Worm (Caenorhabditis elegans) whole organism, L4 larva: ENCODE measurements around the gene srgp-1.

Experiments used
- D1046.2 ChIP-seq: fragments of 200-800 bp; sonication (Bioruptor generic); IDR thresholded peaks from 2 replicates; pipeline ENCODE4 v1.3.6; 2022; ENCODE audit warnings: missing genetic modification characterization, missing compliant biosample characterization
- F37D6.2 ChIP-seq: sonication (generic microtip); optimal IDR thresholded peaks from 2 replicates; lab custom pipeline; 2016; ENCODE audit warnings: mild to moderate bottlenecking, missing genetic modification characterization, missing compliant biosample characterization
- F49E8.2 ChIP-seq: sonication (generic microtip); optimal IDR thresholded peaks from 2 replicates; lab custom pipeline; 2016; ENCODE audit warnings: missing compliant biosample characterization, mild to moderate bottlenecking, missing genetic modification characterization, borderline replicate concordance
- T20F7.1 ChIP-seq: fragments of 200-800 bp; sonication (Bioruptor generic); optimal IDR thresholded peaks from 2 replicates; lab custom pipeline; 2018; ENCODE audit warnings: mild to moderate bottlenecking, missing genetic modification characterization, missing compliant biosample characterization
- T26A8.4 ChIP-seq: fragments of 200-800 bp; sonication (Bioruptor generic); IDR thresholded peaks from 2 replicates; pipeline ENCODE4 v1.3.6; 2022; ENCODE audit warnings: missing genetic modification characterization, missing compliant biosample characterization
- Y105C5A.15 ChIP-seq: fragments of 200-800 bp; sonication (Bioruptor generic); IDR thresholded peaks from 2 replicates; pipeline ENCODE4 v1.3.6; 2022; ENCODE audit warnings: missing genetic modification characterization, missing compliant biosample characterization
- Y75B8A.6 ChIP-seq: fragments of 200-800 bp; sonication (Bioruptor generic); IDR thresholded peaks from 2 replicates; pipeline ENCODE4 v1.3.6; 2022; ENCODE audit warnings: missing genetic modification reagents, missing genetic modification characterization, missing compliant biosample characterization
- aha-1 ChIP-seq: fragments of 150-350 bp; peaks from one replicate; lab custom pipeline; 2014; ENCODE audit warnings: missing biosample characterization, missing genetic modification characterization
- aly-2 ChIP-seq: sonication (generic microtip); optimal IDR thresholded peaks from 2 replicates; lab custom pipeline; 2018; ENCODE audit warnings: missing biosample characterization, missing genetic modification characterization
- ama-1 ChIP-seq: fragments of 150-350 bp; optimal IDR thresholded peaks from 2 replicates; lab custom pipeline; 2014; ENCODE audit warnings: inconsistent platforms, mixed read lengths
- ceh-20 ChIP-seq: fragments of 200-800 bp; sonication (Bioruptor generic); IDR thresholded peaks from 2 replicates; pipeline ENCODE4 v1.3.6; 2022; ENCODE audit warnings: missing genetic modification reagents, missing genetic modification characterization, missing compliant biosample characterization
- ceh-28 ChIP-seq: fragments of 150-350 bp; optimal IDR thresholded peaks from 2 replicates; lab custom pipeline; 2014; ENCODE audit warnings: missing biosample characterization, missing genetic modification reagents, missing genetic modification characterization
- daf-12 ChIP-seq: fragments of 150-350 bp; optimal IDR thresholded peaks from 2 replicates; lab custom pipeline; 2014; ENCODE audit warnings: missing biosample characterization, missing genetic modification reagents, missing genetic modification characterization
- daf-19 ChIP-seq: fragments of 200-800 bp; sonication (Bioruptor generic); conservative IDR thresholded peaks from 2 replicates; pipeline ENCODE4 v1.3.6; 2022; ENCODE audit warnings: missing genetic modification characterization, missing compliant biosample characterization
- dmd-9 ChIP-seq: fragments of 200-800 bp; sonication (Bioruptor generic); IDR thresholded peaks from 2 replicates; pipeline ENCODE4 v1.3.6; 2022; ENCODE audit warnings: missing genetic modification reagents, missing genetic modification characterization, missing compliant biosample characterization
- dpl-1 ChIP-seq: fragments of 150-350 bp; optimal IDR thresholded peaks from 2 replicates; lab custom pipeline; 2014; ENCODE audit warnings: missing biosample characterization, missing genetic modification reagents, missing genetic modification characterization
- dve-1 ChIP-seq: sonication (generic microtip); optimal IDR thresholded peaks from 2 replicates; lab custom pipeline; 2017; ENCODE audit warnings: antibody characterized with exemption, mild to moderate bottlenecking, missing genetic modification characterization, missing compliant biosample characterization; ENCODE audit not compliant: insufficient read depth
- egl-43 ChIP-seq: fragments of 200-800 bp; sonication (Bioruptor generic); IDR thresholded peaks from 2 replicates; pipeline ENCODE4 v1.3.6; 2022; ENCODE audit warnings: missing genetic modification reagents, missing genetic modification characterization, missing compliant biosample characterization
- gei-8 ChIP-seq: fragments of 200-800 bp; sonication (Bioruptor generic); optimal IDR thresholded peaks from 2 replicates; lab custom pipeline; 2018; ENCODE audit warnings: mild to moderate bottlenecking, missing genetic modification characterization, missing compliant biosample characterization
- hif-1 ChIP-seq, 2 experiments: sonication (generic microtip); optimal IDR thresholded peaks; 2 replicates each; lab custom pipeline; 2016 to 2017; ENCODE audit warnings: missing compliant biosample characterization in 2 of 2, missing genetic modification characterization in 2 of 2, missing genetic modification reagents in 2 of 2, missing genotype in 2 of 2, mild to moderate bottlenecking in 1 of 2
- hlh-11 ChIP-seq: fragments of 200-800 bp; sonication (Bioruptor generic); optimal IDR thresholded peaks from 2 replicates; lab custom pipeline; 2018; ENCODE audit warnings: mild to moderate bottlenecking, missing genetic modification characterization, missing compliant biosample characterization
- hlh-30 ChIP-seq: sonication (generic microtip); optimal IDR thresholded peaks from 2 replicates; lab custom pipeline; 2017; ENCODE audit warnings: antibody characterized with exemption, mild to moderate bottlenecking, missing genetic modification characterization, missing compliant biosample characterization; ENCODE audit not compliant: insufficient read depth
- hmg-1.1 ChIP-seq: fragments of 200-800 bp; sonication (Bioruptor generic); IDR thresholded peaks from 2 replicates; pipeline ENCODE4 v1.3.6; 2022; ENCODE audit warnings: missing genetic modification reagents, missing genetic modification characterization, missing compliant biosample characterization
- lim-7 ChIP-seq: fragments of 200-800 bp; sonication (Bioruptor generic); IDR thresholded peaks from 2 replicates; pipeline ENCODE4 v1.3.6; 2022; ENCODE audit warnings: missing genetic modification characterization, missing compliant biosample characterization
- lin-38 ChIP-seq: fragments of 200-800 bp; sonication (Bioruptor generic); IDR thresholded peaks from 2 replicates; pipeline ENCODE4 v1.3.6; 2022; ENCODE audit warnings: missing genetic modification reagents, missing genetic modification characterization, missing compliant biosample characterization
- madf-5 ChIP-seq, 2 experiments: fragments of 200-800 bp; sonication (Bioruptor generic); IDR thresholded peaks; 2 replicates each; pipeline ENCODE4 v1.3.6; 2022; ENCODE audit warnings: missing compliant biosample characterization in 2 of 2, missing genetic modification characterization in 2 of 2
- madf-9 ChIP-seq: fragments of 200-800 bp; sonication (Bioruptor generic); conservative IDR thresholded peaks from 2 replicates; pipeline ENCODE4 v1.3.6; 2022; ENCODE audit warnings: missing genetic modification reagents, missing genetic modification characterization, missing compliant biosample characterization
- mep-1 ChIP-seq: fragments of 150-350 bp; sonication (generic microtip); optimal IDR thresholded peaks from 3 replicates; lab custom pipeline; 2014; ENCODE audit warnings: missing biosample characterization, missing genetic modification characterization
- mxl-3 ChIP-seq: fragments of 200-800 bp; sonication (Bioruptor generic); optimal IDR thresholded peaks from 2 replicates; lab custom pipeline; 2018; ENCODE audit warnings: mild to moderate bottlenecking, missing genetic modification characterization, missing compliant biosample characterization
- nhr-10 ChIP-seq: fragments of 150-350 bp; optimal IDR thresholded peaks from 2 replicates; lab custom pipeline; 2014; ENCODE audit warnings: missing biosample characterization, missing genetic modification characterization
- nhr-237 ChIP-seq: sonication (generic microtip); optimal IDR thresholded peaks from 2 replicates; lab custom pipeline; 2017; ENCODE audit warnings: missing biosample characterization, missing genetic modification characterization
- nhr-28 ChIP-seq: fragments of 150-350 bp; optimal IDR thresholded peaks from 2 replicates; lab custom pipeline; 2014; ENCODE audit warnings: missing biosample characterization, missing genetic modification characterization
- nhr-41 ChIP-seq: fragments of 200-800 bp; sonication (Bioruptor generic); IDR thresholded peaks from 2 replicates; pipeline ENCODE4 v1.3.6; 2022; ENCODE audit warnings: missing genetic modification reagents, missing genetic modification characterization, missing compliant biosample characterization
- nhr-42 ChIP-seq: fragments of 200-800 bp; sonication (Bioruptor generic); IDR thresholded peaks from 2 replicates; pipeline ENCODE4 v1.3.6; 2022; ENCODE audit warnings: missing genetic modification characterization, missing compliant biosample characterization
- nhr-77 ChIP-seq: fragments of 150-350 bp; optimal IDR thresholded peaks from 2 replicates; lab custom pipeline; 2014; ENCODE audit warnings: missing biosample characterization, missing genetic modification characterization
- pha-4 ChIP-seq, 2 experiments: fragments of 150-350 bp in 1 of 2; fragments of 200-800 bp in 1 of 2; sonication (Bioruptor generic) in 1 of 2; IDR thresholded peaks in 1 of 2; optimal IDR thresholded peaks in 1 of 2; 2 replicates each; pipeline versions ENCODE4 v1.3.6 to Lab custom; 2014 to 2022; ENCODE audit warnings: missing genetic modification characterization in 2 of 2, missing genetic modification reagents in 2 of 2, missing biosample characterization in 1 of 2, missing compliant biosample characterization in 1 of 2
- pqm-1 ChIP-seq: sonication (generic microtip); optimal IDR thresholded peaks from 2 replicates; lab custom pipeline; 2017; ENCODE audit warnings: missing biosample characterization, missing genetic modification characterization
- rbr-2 ChIP-seq: sonication (generic microtip); optimal IDR thresholded peaks from 2 replicates; lab custom pipeline; 2016; ENCODE audit warnings: missing genotype, missing genetic modification characterization, missing compliant biosample characterization
- snpc-1.2 ChIP-seq: fragments of 200-800 bp; sonication (Bioruptor generic); IDR thresholded peaks from 2 replicates; pipeline ENCODE4 v1.3.6; 2022; ENCODE audit warnings: missing genetic modification reagents, missing genetic modification characterization, missing compliant biosample characterization
- unc-62 ChIP-seq, 3 experiments: fragments of 150-350 bp in 1 of 3; sonication (generic microtip); optimal IDR thresholded peaks in 2 of 3; peaks in 1 of 3; 1 replicate in 1 of 3; 2 replicates in 2 of 3; lab custom pipeline; 2014 to 2017; ENCODE audit warnings: missing biosample characterization in 3 of 3, missing genetic modification characterization in 3 of 3, missing genetic modification reagents in 3 of 3, missing genotype in 1 of 3
- vab-7 ChIP-seq: fragments of 200-800 bp; sonication (Bioruptor generic); IDR thresholded peaks from 2 replicates; pipeline ENCODE4 v1.3.6; 2022; ENCODE audit warnings: missing genetic modification reagents, missing genetic modification characterization, missing compliant biosample characterization
- zfp-3 ChIP-seq: fragments of 200-800 bp; sonication (Bioruptor generic); conservative IDR thresholded peaks from 2 replicates; pipeline ENCODE4 v1.3.6; 2022; ENCODE audit warnings: missing genetic modification reagents, missing genetic modification characterization, missing compliant biosample characterization

The srgp-1 gene

ce11 chrIV:11524241-11524692, 46.0 kb upstream of the srgp-1 start, which contains the start of gene mep-1 (continued):
- TF ChIP-seq nhr-42: 0 out of 2 replicates have a peak, but pooled peaks have one; percentile 66
- peak; percentile 37 for TF ChIP-seq mxl-3
- peak; percentile 82 for TF ChIP-seq rbr-2 (tag; lab: Kevin White, UChicago)
- TF ChIP-seq T20F7.1: peak; percentile 62
- peak; percentile 57 for TF ChIP-seq T26A8.4 (GFP tag; lab: Robert Waterston, UW)
- TF ChIP-seq vab-7 (GFP tag; lab: Robert Waterston, UW): 0 out of 2 replicates have a peak, but pooled peaks have one; percentile 55
- no peak for TF ChIP-seq pqm-1 (tag; lab: Kevin White, UChicago)
- TF ChIP-seq hif-1 (tag; optimal IDR thresholded peaks at IDR 0.05; lab: Kevin White, UChicago): peak in 1 of 2 experiments; percentile 14
- peak; percentile 86 for TF ChIP-seq hlh-11 (tag; lab: Kevin White, UChicago)
- peak; percentile 59; the same call in 1 of the 2 replicates for TF ChIP-seq lim-7 (GFP tag; lab: Robert Waterston, UW)
- TF ChIP-seq F37D6.2 (tag; lab: Kevin White, UChicago): peak; percentile 74
- TF ChIP-seq nhr-10: no peak
- TF ChIP-seq pha-4 (GFP tag; IDR thresholded peaks at IDR 0.05; lab: Robert Waterston, UW): peak; percentile 58
- no peak for TF ChIP-seq pha-4 (tag; optimal IDR thresholded peaks at IDR 0.05; lab: Kevin White, UChicago)
- peak; percentile 12 for TF ChIP-seq nhr-77 (tag; lab: Kevin White, UChicago)
- TF ChIP-seq D1046.2: 0 out of 2 replicates have a peak, but pooled peaks have one; percentile 66
- peak; percentile 66 for TF ChIP-seq lin-38 (GFP tag; lab: Robert Waterston, UW)
- peak; percentile 67 for TF ChIP-seq egl-43 (GFP tag; lab: Robert Waterston, UW)
- TF ChIP-seq, all 104 proteins: peak for 41

ce11 chrIV:11526189-11526588, 44.1 kb upstream of the srgp-1 start:
- TF ChIP-seq nhr-237 (no peak), egl-43 (GFP tag; lab: Robert Waterston, UW) (0 out of 2 replicates have a peak, but pooled peaks have one; percentile 2)

ce11 chrIV:11527752-11528151, 42.5 kb upstream of the srgp-1 start, which contains the start of gene M04B2.2:
TSS of gene M04B2.2 (plus strand) at chrIV:11528052.
- peak; percentile 47 for TF ChIP-seq aha-1 (tag; lab: Kevin White, UChicago)
- TF ChIP-seq dmd-9 (GFP tag; lab: Robert Waterston, UW): no peak
- TF ChIP-seq nhr-28 (tag; lab: Kevin White, UChicago): no peak
- no peak for TF ChIP-seq Y105C5A.15
- peak; percentile 56 for TF ChIP-seq ama-1 (lab: Kevin White, UChicago)
- peak; percentile 52 for TF ChIP-seq aly-2
- peak; percentile 67 for TF ChIP-seq mep-1 (tag; lab: Kevin White, UChicago)
- no peak for TF ChIP-seq vab-7 (GFP tag; lab: Robert Waterston, UW)
- TF ChIP-seq, all 104 proteins: peak for 4

- no peak for TF ChIP-seq Y75B8A.6 (GFP tag; lab: Robert Waterston, UW)
- TF ChIP-seq unc-62 (GFP tag; optimal IDR thresholded peaks at IDR 0.05 in 1 of 2; lab: Kevin White, UChicago): peak in 1 of 2 experiments; percentile 53
- TF ChIP-seq unc-62 (tag; optimal IDR thresholded peaks at IDR 0.05; lab: Kevin White, UChicago): no peak
- TF ChIP-seq hlh-30 (tag; lab: Kevin White, UChicago): no peak
- no peak for TF ChIP-seq madf-5 (GFP tag; IDR thresholded peaks at IDR 0.05; lab: Robert Waterston, UW)
- no peak for TF ChIP-seq daf-19 (GFP tag; lab: Robert Waterston, UW)
Observed at ce11 chrIV:11548671-11549070, 21.6 kb upstream of the srgp-1 start, which contains the start of gene M04B2.7. TSS of gene M04B2.7 (minus strand) at chrIV:11548771.

- TF ChIP-seq snpc-1.2 (GFP tag; lab: Robert Waterston, UW) (peak; percentile 90), ceh-28 (tag; lab: Kevin White, UChicago) (no peak), zfp-3 (GFP tag; lab: Robert Waterston, UW) (0 out of 2 replicates have a peak, but pooled peaks have one; percentile 34), ama-1 (lab: Kevin White, UChicago) (no peak), dpl-1 (GFP tag; lab: Kevin White, UChicago) (peak; percentile 38), ceh-20 (GFP tag; lab: Robert Waterston, UW) (no peak), nhr-42 (0 out of 2 replicates have a peak, but pooled peaks have one; percentile 42), nhr-41 (GFP tag; lab: Robert Waterston, UW) (peak; percentile 69), F49E8.2 (tag; lab: Kevin White, UChicago) (peak; percentile 55), daf-19 (GFP tag; lab: Robert Waterston, UW) (peak; percentile 72), hmg-1.1 (GFP tag; lab: Robert Waterston, UW) (peak; percentile 85), madf-9 (GFP tag; lab: Robert Waterston, UW) (peak; percentile 43; the same call in 1 of the 2 replicates), daf-12 (tag; lab: Kevin White, UChicago) (no peak), dve-1 (no peak), gei-8 (GFP tag; lab: Kevin White, UChicago) (peak; percentile 34)
Observed at ce11 chrIV:11549694-11550093, 20.6 kb upstream of the srgp-1 start.
